Fruit fly (Drosophila melanogaster) Kc167 (cell line): ENCODE measurements around the gene Sh.

Experiments
- Sin3A ChIP-seq: fragments of >200 bp; optimal IDR thresholded peaks from 2 replicates; lab custom pipeline; 2018; ENCODE audit warnings: missing external identifiers
- h ChIP-seq: fragments of >200 bp; optimal IDR thresholded peaks from 3 replicates; lab custom pipeline; 2018; ENCODE audit warnings: missing external identifiers
- psq ChIP-seq: fragments of >200 bp; optimal IDR thresholded peaks from 2 replicates; lab custom pipeline; 2017; ENCODE audit warnings: missing external identifiers
- ttk ChIP-seq: sonication (Bioruptor generic); optimal IDR thresholded peaks from 2 replicates; lab custom pipeline; 2017; ENCODE audit warnings: missing external identifiers

DNA sequence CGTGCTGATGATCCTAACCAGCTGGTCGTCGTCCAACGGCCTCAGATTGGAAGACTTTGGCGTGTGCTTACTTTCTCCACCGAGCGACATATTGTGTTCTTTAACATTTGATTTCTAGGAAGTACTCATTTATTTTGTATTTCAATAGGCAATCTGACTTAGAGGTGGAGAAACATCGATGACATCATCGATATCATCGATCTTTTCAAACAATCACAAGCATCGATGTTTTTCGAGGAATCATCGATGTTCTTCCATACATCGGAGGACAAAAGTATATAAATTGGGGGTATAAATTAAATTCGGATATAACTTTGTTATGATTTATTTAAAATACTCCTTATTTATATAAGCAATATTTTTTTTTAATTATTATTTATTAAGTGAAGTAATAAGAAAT, 27.3 kb upstream of the Sh start, which contains the start of gene Swt1:
- no peak for TF ChIP-seq h (lab: Kevin White, UChicago)
- TF ChIP-seq Sin3A (lab: Kevin White, UChicago) = no peak
- TF ChIP-seq psq (lab: Kevin White, UChicago) = no peak
- no peak for TF ChIP-seq ttk (lab: Kevin White, UChicago)
